Worm (Caenorhabditis elegans) whole organism, young adult: ENCODE measurements around the gene apn-1.

Experiments used
- ZK185.1 ChIP-seq: sonication (generic microtip); optimal IDR thresholded peaks from 2 replicates; lab custom pipeline; 2016; ENCODE audit warnings: mild to moderate bottlenecking, missing genetic modification characterization, missing compliant biosample characterization; ENCODE audit not compliant: poor library complexity, severe bottlenecking
- nfya-1 ChIP-seq: sonication (generic microtip); optimal IDR thresholded peaks from 2 replicates; lab custom pipeline; 2017; ENCODE audit warnings: antibody characterized with exemption, missing compliant biosample characterization, missing genetic modification characterization, borderline replicate concordance; ENCODE audit not compliant: insufficient read depth
- nhr-90 ChIP-seq: sonication (generic microtip); optimal IDR thresholded peaks from 2 replicates; lab custom pipeline; 2016; ENCODE audit warnings: missing genotype, mild to moderate bottlenecking, missing genetic modification characterization, missing compliant biosample characterization
- pha-4 ChIP-seq: fragments of 150-350 bp; sonication (generic microtip); optimal IDR thresholded peaks from 2 replicates; lab custom pipeline; 2014; ENCODE audit warnings: missing biosample characterization, missing genetic modification reagents, missing genetic modification characterization
- unc-130 ChIP-seq: sonication (generic microtip); optimal IDR thresholded peaks from 2 replicates; lab custom pipeline; 2016; ENCODE audit warnings: missing genetic modification reagents, missing genetic modification characterization, missing compliant biosample characterization
- unc-62 ChIP-seq: fragments of 150-350 bp; optimal IDR thresholded peaks from 2 replicates; lab custom pipeline; 2014; ENCODE audit warnings: missing biosample characterization, missing genetic modification reagents, missing genetic modification characterization

- peak; percentile 22 for TF ChIP-seq nhr-90
- peak; percentile 45 for TF ChIP-seq unc-62 (GFP tag; lab: Kevin White, UChicago)
- TF ChIP-seq pha-4 (tag; lab: Kevin White, UChicago) = no peak
- no peak for TF ChIP-seq nfya-1 (tag; lab: Kevin White, UChicago)
- TF ChIP-seq unc-130 = no peak
- no peak for TF ChIP-seq ZK185.1 (tag; lab: Kevin White, UChicago)
Observed at ce11 chrII:8016761-8017160, 30.6 kb upstream of the apn-1 start.
